Worm (Caenorhabditis elegans): Measurements from ENCODE around the gene C29F7.2.
"Not testable (repeated sequence)": the region's sequence is repeated elsewhere in the genome, so short reads cannot be mapped to it uniquely, and the experiment has no call there.

- not testable (repeated sequence) for TF ChIP-seq snpc-4 (tag; optimal IDR thresholded peaks at IDR 0.05); unc-62 (GFP tag; optimal IDR thresholded peaks at IDR 0.05 in 1 of 2); unc-62 (tag; optimal IDR thresholded peaks at IDR 0.05); lin-13 (GFP tag; optimal IDR thresholded peaks at IDR 0.05); pha-4 (GFP tag; IDR thresholded peaks at IDR 0.05); pha-4 (tag; optimal IDR thresholded peaks at IDR 0.05); fkh-10 (GFP tag; optimal IDR thresholded peaks at IDR 0.05); php-3 (GFP tag; IDR thresholded peaks at IDR 0.05); nhr-77 (tag; optimal IDR thresholded peaks at IDR 0.05); daf-19 (GFP tag; conservative IDR thresholded peaks at IDR 0.05); F37D6.2 (tag; optimal IDR thresholded peaks at IDR 0.05); ztf-11 (tag; optimal IDR thresholded peaks at IDR 0.05)
These were observed 15.5 kb downstream of the C29F7.2 start, which contains the start of gene C29F7.10 for ce11 chrX:13431388-13431787.

Measured in whole organism, L4 larva.